Worm (Caenorhabditis elegans) whole organism, L4/young adult: ENCODE measurements around the gene srj-18.

Experiments
- W03F9.2 ChIP-seq: fragments of 150-350 bp; optimal IDR thresholded peaks from 2 replicates; lab custom pipeline; 2014; ENCODE audit warnings: missing biosample characterization, missing genetic modification characterization
- dao-5 ChIP-seq: sonication (generic microtip); optimal IDR thresholded peaks from 2 replicates; lab custom pipeline; 2016; ENCODE audit warnings: missing genotype, missing genetic modification characterization, moderate library complexity, missing compliant biosample characterization
- him-1 ChIP-seq: sonication (generic microtip); optimal IDR thresholded peaks from 2 replicates; lab custom pipeline; 2016; ENCODE audit warnings: missing genotype, missing genetic modification reagents, missing genetic modification characterization, missing compliant biosample characterization

The srj-18 gene

DNA sequence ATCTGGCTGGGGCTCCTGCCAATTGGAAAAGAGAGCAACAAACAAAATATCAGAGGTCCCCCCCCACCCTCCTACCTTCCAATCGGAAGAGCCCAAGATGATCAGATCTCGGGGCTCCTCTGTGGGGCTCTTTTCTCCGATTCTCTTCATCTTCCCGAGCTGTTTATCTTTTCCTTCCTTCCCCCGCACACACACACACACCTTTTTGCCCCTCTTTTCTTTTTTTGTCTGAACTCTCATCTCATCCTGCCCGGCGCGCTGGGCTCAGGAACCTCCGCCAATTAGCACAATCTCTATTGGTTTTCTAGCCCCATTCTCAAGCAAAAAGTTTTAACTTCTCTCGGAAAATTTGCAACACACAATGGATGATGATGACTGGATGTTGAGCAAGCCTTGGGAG lies 29.1 kb downstream of the srj-18 start:
- TF ChIP-seq him-1 (tag; lab: Kevin White, UChicago): no peak
- no peak for TF ChIP-seq dao-5 (tag; lab: Kevin White, UChicago)
- no peak for TF ChIP-seq W03F9.2 (tag; lab: Kevin White, UChicago)

DNA sequence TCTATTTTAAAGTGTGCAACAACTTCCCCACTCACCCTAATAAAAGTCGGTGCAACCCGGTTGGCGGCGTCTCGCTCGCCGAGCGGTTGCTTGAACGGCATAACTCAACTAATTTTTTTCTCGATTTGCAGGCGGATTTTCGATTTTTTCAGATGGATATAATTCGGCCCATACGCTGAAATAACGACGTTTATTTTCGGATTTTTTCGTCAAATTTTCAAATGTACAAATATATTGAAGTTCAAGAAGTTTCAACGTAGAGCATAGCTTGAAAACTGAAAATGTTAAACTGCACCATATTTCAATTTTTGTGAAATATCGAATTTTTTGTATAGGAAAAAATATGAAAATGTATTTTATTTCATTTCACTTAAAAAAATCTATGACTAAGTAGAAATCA lies 33.6 kb downstream of the srj-18 start, which contains the start of gene ketn-1:
Gene ketn-1, minus strand, starts transcription at position 101 of the 400 bp plus-strand sequence.
- no peak for TF ChIP-seq W03F9.2 (tag; lab: Kevin White, UChicago)
- TF ChIP-seq dao-5 (tag; lab: Kevin White, UChicago): no peak
- no peak for TF ChIP-seq him-1 (tag; lab: Kevin White, UChicago)

DNA sequence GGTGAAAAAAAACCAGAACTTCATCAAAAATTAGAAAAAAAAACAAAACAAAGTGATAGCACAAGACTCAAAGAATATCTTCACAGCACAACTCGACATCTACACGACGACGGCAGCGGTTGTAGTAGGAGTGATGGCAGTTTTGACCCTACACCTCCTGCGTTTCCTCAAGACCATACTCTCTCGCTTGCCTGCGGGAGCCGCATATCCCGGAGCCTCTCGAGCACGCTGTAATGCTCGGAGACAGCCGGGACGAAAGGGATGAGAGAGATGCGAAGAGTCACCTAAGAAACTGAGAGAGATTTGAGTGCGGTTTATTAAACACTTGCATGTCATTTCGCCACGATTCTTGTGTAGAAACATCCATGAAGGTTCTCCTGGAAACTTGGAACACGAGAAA lies 35.3 kb downstream of the srj-18 start:
- no peak for TF ChIP-seq dao-5 (tag; lab: Kevin White, UChicago)
- no peak for TF ChIP-seq W03F9.2 (tag; lab: Kevin White, UChicago)
- TF ChIP-seq him-1 (tag; lab: Kevin White, UChicago): no peak

DNA sequence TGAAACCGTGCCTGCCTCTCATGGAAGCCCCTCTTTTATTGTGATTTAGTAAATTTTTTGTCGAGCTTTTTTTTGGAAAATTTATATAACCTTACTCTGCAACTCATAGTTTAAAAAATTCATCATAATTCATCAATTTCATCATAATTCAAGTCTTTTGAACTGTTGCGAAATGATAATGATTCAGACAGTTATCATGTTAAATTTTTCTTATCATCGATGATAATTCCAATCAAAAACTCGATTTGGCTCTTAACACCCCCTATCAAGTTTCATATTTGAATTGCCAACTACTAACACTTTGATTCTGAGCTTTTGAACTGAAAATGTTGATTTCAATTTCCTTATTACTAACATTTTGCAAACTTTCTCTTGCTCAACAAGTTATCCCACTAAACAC lies 36.0 kb downstream of the srj-18 start, which contains the start of gene F54E2.1:
Gene F54E2.1, plus strand, starts transcription at position 235 of the 400 bp plus-strand sequence.
- TF ChIP-seq him-1 (tag; lab: Kevin White, UChicago): no peak
- TF ChIP-seq dao-5 (tag; lab: Kevin White, UChicago): no peak
- no peak for TF ChIP-seq W03F9.2 (tag; lab: Kevin White, UChicago)

DNA sequence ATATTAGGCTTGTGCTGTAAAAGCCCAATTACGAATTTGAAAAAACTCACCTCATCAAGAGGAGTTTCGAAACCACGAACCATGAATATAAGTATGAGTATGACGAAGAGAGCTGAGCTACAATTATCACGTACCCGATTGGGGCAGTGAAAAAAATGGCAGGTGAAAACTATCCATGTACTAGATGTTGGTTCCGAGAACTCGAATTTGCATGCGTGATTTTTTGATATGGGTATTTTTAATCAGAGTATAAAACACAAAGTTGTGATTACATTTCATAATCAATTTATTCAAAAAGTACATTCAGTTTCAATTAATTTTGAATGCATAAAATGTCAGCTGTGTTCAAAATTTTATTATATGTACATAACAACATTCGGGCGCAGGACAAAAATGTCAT lies 39.7 kb downstream of the srj-18 start, which contains the start of gene F54E2.9:
Gene F54E2.9, minus strand, starts transcription at position 132 of the 400 bp plus-strand sequence.
- no peak for TF ChIP-seq dao-5 (tag; lab: Kevin White, UChicago)
- TF ChIP-seq W03F9.2 (tag; lab: Kevin White, UChicago): no peak
- no peak for TF ChIP-seq him-1 (tag; lab: Kevin White, UChicago)

DNA sequence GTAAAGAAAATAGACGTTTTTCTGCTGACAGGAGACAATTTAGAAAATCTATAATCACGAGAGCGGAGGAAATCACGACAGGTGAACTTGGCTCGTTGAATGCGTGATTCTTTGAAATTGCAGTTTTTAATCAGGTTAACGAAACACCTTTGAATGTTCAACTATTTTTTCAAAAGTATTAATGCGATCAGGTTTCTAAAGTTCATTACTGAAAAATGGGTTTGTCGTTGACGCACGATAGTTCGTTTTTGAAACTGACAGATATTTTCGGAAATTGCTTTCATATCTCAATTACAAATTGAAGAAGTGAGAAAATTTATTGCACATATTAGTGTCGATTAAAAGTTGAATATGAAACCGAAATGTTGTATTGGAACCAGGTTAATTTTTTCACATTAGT lies 41.8 kb downstream of the srj-18 start, which contains the start of gene F54E2.5:
Gene F54E2.5, minus strand, starts transcription at position 101 of the 400 bp plus-strand sequence.
- TF ChIP-seq him-1 (tag; lab: Kevin White, UChicago) (no peak), dao-5 (tag; lab: Kevin White, UChicago) (no peak), W03F9.2 (tag; lab: Kevin White, UChicago) (no peak)

DNA sequence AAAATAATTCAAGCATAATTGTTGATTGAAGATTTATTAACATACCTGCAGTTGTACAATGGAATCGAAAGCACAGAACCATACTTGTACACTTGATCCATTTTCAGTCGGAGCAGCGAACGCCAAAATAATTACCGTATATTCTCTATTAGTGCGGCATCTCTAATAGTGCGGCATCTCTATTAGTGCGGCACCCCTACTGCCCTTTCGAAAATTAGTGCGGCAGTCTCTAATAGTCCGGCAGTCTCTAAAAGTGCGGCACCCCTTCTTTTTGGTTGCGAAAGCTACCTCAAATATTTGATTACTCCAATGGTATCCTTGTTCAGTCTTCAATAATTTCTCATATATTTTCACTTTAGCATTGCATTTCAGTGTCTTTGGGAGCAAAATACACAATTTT lies 44.0 kb downstream of the srj-18 start, which contains the start of gene srt-34:
Gene srt-34, minus strand, starts transcription at position 101 of the 400 bp plus-strand sequence.
- TF ChIP-seq dao-5 (tag; lab: Kevin White, UChicago) (no peak), W03F9.2 (tag; lab: Kevin White, UChicago) (no peak), him-1 (tag; lab: Kevin White, UChicago) (no peak)

DNA sequence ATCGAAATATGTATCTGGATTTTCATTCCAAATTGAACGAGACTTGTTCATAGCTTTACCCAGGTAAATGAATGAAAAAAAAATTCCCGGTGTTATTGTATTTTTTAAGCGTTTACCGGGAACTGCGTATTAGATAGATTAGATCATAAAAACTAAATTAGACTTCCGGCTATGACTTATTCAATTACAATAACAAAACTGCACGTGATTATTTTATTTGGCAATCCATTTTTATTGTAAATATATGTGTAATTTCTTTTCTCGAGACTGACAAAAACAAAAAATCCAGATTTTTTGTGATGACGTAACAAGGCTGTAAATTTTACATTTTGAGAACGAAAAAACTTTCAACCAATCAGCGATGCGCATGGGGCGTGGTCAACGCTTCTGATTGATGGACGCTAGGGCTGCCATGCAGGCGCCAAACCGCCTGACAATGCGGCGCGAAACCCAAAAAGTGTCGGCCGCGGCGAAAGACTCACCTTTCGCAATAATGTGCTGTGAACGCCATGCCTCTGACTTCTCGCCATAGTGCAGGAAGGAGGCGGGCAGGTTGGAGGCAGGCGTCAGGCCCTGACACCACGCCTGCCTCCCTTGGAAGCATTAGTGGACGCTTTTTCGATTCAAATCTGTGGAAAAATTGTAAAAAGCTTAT lies 47.6 kb downstream of the srj-18 start, which contains the start of gene srh-36:
Gene srh-36, minus strand, starts transcription at position 51 of the 655 bp plus-strand sequence.
- TF ChIP-seq him-1 (tag; lab: Kevin White, UChicago): no peak
- no peak for TF ChIP-seq dao-5 (tag; lab: Kevin White, UChicago)
- TF ChIP-seq W03F9.2 (tag; lab: Kevin White, UChicago): no peak
